Fruit fly (Drosophila melanogaster) S2 (cell line): Measurements from ENCODE around the gene Prosbeta5R2.

Source experiments
- CG8478 ChIP-seq: fragments of >200 bp; optimal IDR thresholded peaks from 2 replicates; lab custom pipeline; 2018
- CTCF ChIP-seq, 2 experiments: fragments of >200 bp; optimal IDR thresholded peaks; 2 replicates each; lab custom pipeline; 2018

DNA sequence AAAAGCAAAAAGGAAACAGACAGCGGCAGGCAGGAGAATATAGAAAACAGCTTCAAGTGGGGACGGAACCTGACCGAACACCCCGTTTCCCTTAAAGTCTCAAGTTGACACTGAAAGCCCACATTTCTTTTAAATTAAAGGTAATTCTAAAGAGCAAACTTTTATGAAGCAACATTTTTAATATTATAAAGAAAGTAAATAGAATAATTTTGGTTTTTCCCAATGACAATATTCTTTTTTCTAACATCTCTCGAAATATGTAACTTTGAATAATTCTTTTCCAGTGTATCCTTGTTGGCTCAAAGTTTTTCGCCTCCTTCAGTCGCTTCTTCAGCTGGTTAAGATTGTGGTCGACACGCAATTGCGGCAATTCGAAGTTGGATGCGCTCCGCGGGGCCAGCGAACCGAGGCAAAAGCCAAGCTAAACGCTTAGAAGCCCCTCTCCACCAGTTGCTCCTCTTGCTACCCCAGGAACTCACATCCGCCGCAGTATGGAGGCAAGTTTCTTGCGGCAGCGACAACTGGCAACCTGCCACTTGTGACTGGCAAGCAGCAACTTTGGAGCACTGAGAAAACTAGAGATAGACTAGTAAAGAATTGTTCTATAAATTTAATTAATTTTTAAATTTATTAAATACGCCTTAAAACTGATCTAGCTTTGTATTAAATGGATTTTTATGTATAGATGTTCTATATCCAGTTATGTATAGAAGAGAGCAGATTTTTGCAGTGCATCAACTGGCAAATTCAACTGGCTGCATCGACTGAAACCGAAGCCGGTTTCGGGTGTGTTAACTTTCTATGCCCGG is 13.0 kb downstream of the Prosbeta5R2 start:
- TF ChIP-seq CG8478 (lab: Kevin White, UChicago) = no peak
- no peak for TF ChIP-seq CTCF (optimal IDR thresholded peaks at IDR 0.05; lab: Kevin White, UChicago)
